Fruit fly (Drosophila melanogaster) whole organism, prepupa: Measurements from ENCODE around the gene swm.

Experiments used
- CG11294 ChIP-seq: fragments of 200-800 bp; sonication (Bioruptor generic); IDR thresholded peaks from 2 replicates; pipeline ENCODE4 v1.3.6; 2022; ENCODE audit warnings: missing biosample characterization, missing genetic modification characterization
- CG6808 ChIP-seq: fragments of 200-800 bp; sonication (Bioruptor generic); optimal IDR thresholded peaks from 3 replicates; lab custom pipeline; 2017; ENCODE audit warnings: missing biosample characterization, missing genetic modification characterization, mild to moderate bottlenecking, moderate library complexity, missing genetic modification reagents
- CG6854 ChIP-seq: fragments of 200-800 bp; sonication (Bioruptor generic); optimal IDR thresholded peaks from 2 replicates; lab custom pipeline; 2017; ENCODE audit warnings: missing biosample characterization, mild to moderate bottlenecking, missing genetic modification characterization
- CG8119 ChIP-seq: fragments of 200-800 bp; sonication (Bioruptor generic); IDR thresholded peaks from 3 replicates; pipeline ENCODE4 v1.3.6; 2022; ENCODE audit warnings: missing biosample characterization, missing genetic modification characterization
- Hr39 ChIP-seq: fragments of 200-800 bp; sonication (Bioruptor generic); optimal IDR thresholded peaks from 2 replicates; lab custom pipeline; 2016; ENCODE audit warnings: missing biosample characterization, missing genetic modification characterization
- Lpt ChIP-seq: fragments of 200-800 bp; sonication (Bioruptor generic); optimal IDR thresholded peaks from 3 replicates; lab custom pipeline; 2016; ENCODE audit warnings: missing biosample characterization, missing genetic modification characterization
- Sox14 ChIP-seq: fragments of 200-800 bp; sonication (Bioruptor generic); optimal IDR thresholded peaks from 3 replicates; lab custom pipeline; 2016; ENCODE audit warnings: missing biosample characterization, missing genetic modification characterization
- achi ChIP-seq: fragments of 200-800 bp; sonication (Bioruptor generic); optimal IDR thresholded peaks from 3 replicates; lab custom pipeline; 2016; ENCODE audit warnings: missing biosample characterization, missing genetic modification characterization
- dac ChIP-seq: fragments of 200-800 bp; sonication (Bioruptor generic); optimal IDR thresholded peaks from 2 replicates; lab custom pipeline; 2017; ENCODE audit warnings: missing biosample characterization, mild to moderate bottlenecking, missing genetic modification characterization

dm6 chr2L:19463824-19464317, 29.2 kb upstream of the swm start, which contains the start of gene tj:
- TF ChIP-seq Hr39 (GFP tag; lab: Kevin White, UChicago): no peak
- no peak for TF ChIP-seq CG11294 (GFP tag; lab: Robert Waterston, UW)
- no peak for TF ChIP-seq achi (GFP tag; lab: Kevin White, UChicago)
- TF ChIP-seq Sox14: no peak
- no peak for TF ChIP-seq CG8119 (GFP tag; lab: Robert Waterston, UW)
- TF ChIP-seq CG6808 (GFP tag; lab: Kevin White, UChicago): no peak
- TF ChIP-seq Lpt (GFP tag; lab: Kevin White, UChicago): no peak
- TF ChIP-seq CG6854: no peak
- TF ChIP-seq dac: no peak
